Worm (Caenorhabditis elegans) whole organism, L4/young adult: Measurements from ENCODE around the gene Y39F10A.3.

Source experiments
- W03F9.2 ChIP-seq: fragments of 150-350 bp; optimal IDR thresholded peaks from 2 replicates; lab custom pipeline; 2014; ENCODE audit warnings: missing biosample characterization, missing genetic modification characterization
- dao-5 ChIP-seq: sonication (generic microtip); optimal IDR thresholded peaks from 2 replicates; lab custom pipeline; 2016; ENCODE audit warnings: missing genotype, missing genetic modification characterization, moderate library complexity, missing compliant biosample characterization
- him-1 ChIP-seq: sonication (generic microtip); optimal IDR thresholded peaks from 2 replicates; lab custom pipeline; 2016; ENCODE audit warnings: missing genotype, missing genetic modification reagents, missing genetic modification characterization, missing compliant biosample characterization

DNA sequence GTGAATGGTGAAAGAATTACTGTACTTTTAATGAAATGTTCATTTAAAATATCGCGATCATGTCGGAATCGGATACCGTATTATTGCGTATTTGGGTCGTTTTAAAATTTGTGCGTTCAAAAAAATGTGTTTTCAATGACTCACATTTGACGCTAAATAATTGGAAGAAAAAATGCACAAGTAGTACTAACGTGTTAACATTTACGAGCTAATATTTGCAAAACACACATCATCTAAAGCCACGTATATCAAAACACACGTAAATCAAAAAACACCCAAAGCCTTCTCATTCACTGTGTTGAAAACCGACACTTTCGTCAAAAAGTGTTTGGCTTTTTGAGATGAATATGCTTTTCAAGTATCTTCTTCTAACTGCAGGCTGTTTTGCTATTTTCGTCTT is 42.7 kb upstream of the Y39F10A.3 start, which contains the start of gene F28A10.1:
- TF ChIP-seq W03F9.2 (tag; lab: Kevin White, UChicago) (no peak), dao-5 (no peak), him-1 (tag; lab: Kevin White, UChicago) (no peak)
